Fruit fly (Drosophila melanogaster) whole organism: ENCODE data around the gene betaNACtes2.
"Not testable (repeated sequence)": the region's sequence is repeated elsewhere in the genome, so short reads cannot be mapped to it uniquely, and the experiment has no call there.

Source experiments
- CG8478 ChIP-seq: fragments of >200 bp; optimal IDR thresholded peaks from 2 replicates; lab custom pipeline; 2018; ENCODE audit warnings: inconsistent platforms
- Dll ChIP-seq: fragments of >200 bp; optimal IDR thresholded peaks from 2 replicates; lab custom pipeline; 2017
- EcR ChIP-seq, 2 experiments: fragments of >200 bp; optimal IDR thresholded peaks; 2 replicates each; lab custom pipeline; 2017; ENCODE audit warnings: missing biosample characterization in 2 of 2, missing genetic modification characterization in 2 of 2, missing genetic modification reagents in 2 of 2
- pan ChIP-seq: fragments of >200 bp; optimal IDR thresholded peaks from 2 replicates; lab custom pipeline; 2017
- psq ChIP-seq: fragments of >200 bp; optimal IDR thresholded peaks from 2 replicates; lab custom pipeline; 2017
- usp ChIP-seq: fragments of >200 bp; optimal IDR thresholded peaks from 2 replicates; lab custom pipeline; 2017; ENCODE audit warnings: missing biosample characterization, missing genetic modification characterization, mixed read lengths

Gene betaNACtes2

dm6 chrX:14315483-14315882 lies at the start of gene betaNACtes2:
Gene betaNACtes2, minus strand, starts transcription at chrX:14315583.
- not testable (repeated sequence) for TF ChIP-seq pan; CG8478 (lab: Kevin White, UChicago); Dll

dm6 chrX:14332243-14332642 lies 16.9 kb upstream of the betaNACtes2 start:
- TF ChIP-seq CG8478 (lab: Kevin White, UChicago), result no peak
- TF ChIP-seq psq, result no peak
- TF ChIP-seq pan, result no peak
- TF ChIP-seq EcR (GFP tag; optimal IDR thresholded peaks at IDR 0.05; lab: Kevin White, UChicago), result no peak
- no peak for TF ChIP-seq usp (GFP tag; lab: Kevin White, UChicago)
- TF ChIP-seq Dll, result no peak

DNA sequence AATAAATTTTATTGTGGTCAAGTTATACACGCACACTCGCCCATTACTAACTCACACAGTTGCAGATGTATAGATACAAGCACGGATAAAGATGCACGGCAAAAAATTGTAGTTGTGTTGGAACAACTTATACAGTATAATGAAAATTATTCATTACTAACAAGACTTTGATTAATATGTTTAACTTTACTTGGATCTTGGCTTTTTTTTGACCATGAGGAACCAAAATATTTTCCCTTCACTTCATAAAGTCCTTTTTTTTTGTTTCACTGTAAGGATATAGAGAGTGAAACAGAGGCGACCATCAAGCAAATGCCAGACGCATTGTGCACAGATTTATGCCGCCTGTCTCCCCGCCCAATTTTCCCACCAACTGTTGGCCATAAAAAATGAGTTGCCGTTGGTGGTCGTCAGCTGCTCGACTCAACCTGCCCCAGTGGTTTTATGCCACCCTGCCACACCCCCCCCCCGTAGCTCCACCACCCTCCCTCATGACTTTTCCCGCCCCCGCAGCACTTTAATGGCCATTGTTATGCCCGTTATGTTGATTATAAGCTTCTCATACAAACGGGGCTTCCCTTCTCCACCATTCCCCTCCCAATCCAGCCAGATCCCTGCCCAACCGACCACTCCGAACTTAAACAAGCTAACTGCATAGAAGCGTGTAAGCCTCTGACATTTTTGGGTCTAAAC lies 16.3 kb upstream of the betaNACtes2 start:
- TF ChIP-seq EcR (GFP tag; optimal IDR thresholded peaks at IDR 0.05; lab: Kevin White, UChicago), result no peak
- TF ChIP-seq Dll, result no peak
- no peak for TF ChIP-seq psq
- no peak for TF ChIP-seq CG8478 (lab: Kevin White, UChicago)
- no peak for TF ChIP-seq usp (GFP tag; lab: Kevin White, UChicago)
- TF ChIP-seq pan, result no peak

- TF ChIP-seq EcR (GFP tag; optimal IDR thresholded peaks at IDR 0.05; lab: Kevin White, UChicago) (no peak), usp (GFP tag; lab: Kevin White, UChicago) (no peak), Dll (no peak), psq (no peak), CG8478 (lab: Kevin White, UChicago) (no peak), pan (no peak)
Measured at dm6 chrX:14321963-14322362, 6.6 kb upstream of the betaNACtes2 start, which contains the start of gene dpr8. Gene dpr8, plus strand, starts transcription at chrX:14322226.

DNA sequence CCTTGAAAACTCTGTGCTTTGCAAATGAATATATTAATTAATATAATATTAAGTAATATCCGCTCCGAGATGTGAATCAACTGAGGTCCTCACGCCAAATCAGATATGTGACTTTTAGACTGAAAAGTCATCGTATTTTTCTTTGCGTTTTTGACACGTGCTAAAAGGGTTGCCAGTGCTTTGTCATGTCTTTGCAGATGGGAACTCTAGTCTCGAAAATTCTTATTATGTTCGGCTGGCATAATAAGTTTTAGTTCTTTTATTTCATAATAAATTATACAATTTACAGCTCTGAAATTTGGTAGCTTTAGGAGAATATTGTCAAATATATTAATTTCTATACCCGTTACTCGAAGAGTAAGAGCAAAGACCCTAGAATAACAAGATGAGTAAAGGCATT lies 1.7 kb upstream of the betaNACtes2 start, which contains the start of gene betaNACtes6:
Gene betaNACtes6 (minus strand): TSS at position 101 of the 400 bp plus-strand sequence.
- not testable (repeated sequence) for TF ChIP-seq CG8478 (lab: Kevin White, UChicago); Dll; usp (GFP tag; lab: Kevin White, UChicago)

dm6 chrX:14289293-14289692 lies 26.1 kb downstream of the betaNACtes2 start, which contains the start of gene CG9400:
Gene CG9400, minus strand, starts transcription at chrX:14289393.
- TF ChIP-seq pan, result no peak
- no peak for TF ChIP-seq usp (GFP tag; lab: Kevin White, UChicago)
- no peak for TF ChIP-seq EcR (GFP tag; optimal IDR thresholded peaks at IDR 0.05; lab: Kevin White, UChicago)

DNA sequence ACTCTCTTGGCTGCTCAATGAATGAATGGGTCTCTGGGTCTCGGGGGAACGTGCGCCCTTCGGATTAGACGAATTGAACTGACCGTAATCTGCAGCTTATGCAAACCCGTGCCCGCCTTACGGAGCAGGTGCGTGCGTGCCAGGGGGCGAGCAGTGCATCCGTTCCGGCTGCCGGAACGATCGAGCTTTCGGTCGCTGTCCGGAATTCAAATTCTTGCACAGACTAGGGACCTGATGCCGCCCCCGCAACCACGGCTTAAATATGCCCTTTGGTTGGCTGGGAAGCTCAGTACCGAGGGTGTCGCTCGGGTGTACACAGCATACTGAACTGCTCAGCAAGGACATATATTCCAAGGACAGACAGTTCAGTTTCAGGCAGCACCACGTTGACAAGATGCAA lies 37.9 kb downstream of the betaNACtes2 start, which contains the start of gene Muc12Ea:
Gene Muc12Ea (plus strand): TSS at position 301 of the 400 bp plus-strand sequence.
- no peak for TF ChIP-seq pan
- TF ChIP-seq psq, result no peak
- TF ChIP-seq CG8478 (lab: Kevin White, UChicago), result no peak
- TF ChIP-seq EcR (GFP tag; optimal IDR thresholded peaks at IDR 0.05; lab: Kevin White, UChicago), result no peak
- no peak for TF ChIP-seq usp (GFP tag; lab: Kevin White, UChicago)
- no peak for TF ChIP-seq Dll

DNA sequence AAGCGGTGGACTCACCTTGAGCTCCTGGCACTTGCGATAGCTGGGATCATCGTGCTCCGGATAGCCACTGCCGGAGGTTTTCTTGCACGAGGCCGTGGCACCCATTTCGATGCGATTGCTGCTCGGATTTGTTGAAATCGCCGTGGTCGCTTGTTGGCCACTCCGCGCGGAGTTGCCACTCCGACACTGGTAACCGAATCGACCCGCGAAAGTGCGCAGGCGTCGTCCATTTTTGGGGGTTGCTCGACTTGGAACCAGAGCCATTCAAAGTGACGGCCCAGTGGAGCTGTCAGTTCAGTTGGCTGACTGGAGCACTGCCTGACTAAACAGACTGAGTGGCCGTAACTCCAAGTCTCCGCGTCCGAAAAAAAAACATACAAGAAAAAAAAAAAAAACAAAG lies 49.3 kb downstream of the betaNACtes2 start, which contains the start of the genes CG13404 and na:
Gene CG13404 (minus strand): TSS at position 176 of the 400 bp plus-strand sequence.
Gene na (plus strand): TSS at position 293 of the 400 bp plus-strand sequence.
- TF ChIP-seq Dll (no peak), EcR (GFP tag; optimal IDR thresholded peaks at IDR 0.05; lab: Kevin White, UChicago) (no peak), psq (no peak), pan (no peak), CG8478 (lab: Kevin White, UChicago) (no peak), usp (GFP tag; lab: Kevin White, UChicago) (no peak)

dm6 chrX:14265149-14265548 lies 50.2 kb downstream of the betaNACtes2 start:
- no peak for TF ChIP-seq usp (GFP tag; lab: Kevin White, UChicago)
- TF ChIP-seq psq, result no peak
- no peak for TF ChIP-seq Dll
- no peak for TF ChIP-seq EcR (GFP tag; optimal IDR thresholded peaks at IDR 0.05; lab: Kevin White, UChicago)
- TF ChIP-seq pan, result no peak
- no peak for TF ChIP-seq CG8478 (lab: Kevin White, UChicago)
